Fruit fly (Drosophila melanogaster) whole organism, embryonic: ENCODE data around the gene CG14005.

Experiments
- Abd-B ChIP-seq: fragments of 200-800 bp; sonication (Bioruptor generic); optimal IDR thresholded peaks from 2 replicates; lab custom pipeline; 2018; ENCODE audit warnings: missing biosample characterization, mild to moderate bottlenecking, missing genetic modification characterization, moderate library complexity
- CG10462 ChIP-seq: fragments of 200-800 bp; sonication (Bioruptor generic); optimal IDR thresholded peaks from 2 replicates; lab custom pipeline; 2016; ENCODE audit warnings: missing biosample characterization, missing genetic modification characterization
- CG12071 ChIP-seq: fragments of 200-800 bp; sonication (Bioruptor generic); optimal IDR thresholded peaks from 3 replicates; lab custom pipeline; 2018; ENCODE audit warnings: missing biosample characterization, mild to moderate bottlenecking, missing genetic modification characterization
- CG15601 ChIP-seq: fragments of 200-800 bp; sonication (Bioruptor generic); optimal IDR thresholded peaks from 3 replicates; lab custom pipeline; 2019; ENCODE audit warnings: missing biosample characterization, mild to moderate bottlenecking, missing genetic modification characterization, moderate library complexity
- CG1602 ChIP-seq: fragments of 200-800 bp; sonication (Bioruptor generic); optimal IDR thresholded peaks from 3 replicates; lab custom pipeline; 2016; ENCODE audit warnings: missing biosample characterization, missing genetic modification characterization
- CG1603 ChIP-seq: fragments of 200-800 bp; sonication (Bioruptor generic); optimal IDR thresholded peaks from 2 replicates; lab custom pipeline; 2019; ENCODE audit warnings: missing biosample characterization, mild to moderate bottlenecking, missing genetic modification characterization, moderate library complexity
- CG17385 ChIP-seq: fragments of 200-800 bp; sonication (Bioruptor generic); optimal IDR thresholded peaks from 3 replicates; lab custom pipeline; 2018; ENCODE audit warnings: missing biosample characterization, mild to moderate bottlenecking, missing genetic modification characterization
- CG2889 ChIP-seq: fragments of 200-800 bp; sonication (Bioruptor generic); IDR thresholded peaks from 3 replicates; pipeline ENCODE4 v1.3.6; 2022; ENCODE audit warnings: missing biosample characterization, missing genetic modification characterization
- CG30403 ChIP-seq: fragments of 200-800 bp; sonication (Bioruptor generic); optimal IDR thresholded peaks from 3 replicates; lab custom pipeline; 2016; ENCODE audit warnings: missing biosample characterization, missing genetic modification characterization
- CG31365 ChIP-seq: fragments of 200-800 bp; sonication (Bioruptor generic); optimal IDR thresholded peaks from 2 replicates; lab custom pipeline; 2018; ENCODE audit warnings: missing biosample characterization, mild to moderate bottlenecking, missing genetic modification characterization
- CG3281 ChIP-seq: fragments of 200-800 bp; sonication (Bioruptor generic); optimal IDR thresholded peaks from 3 replicates; lab custom pipeline; 2017; ENCODE audit warnings: missing biosample characterization, mild to moderate bottlenecking, missing genetic modification characterization
- CG33557 ChIP-seq: fragments of 200-800 bp; sonication (Bioruptor generic); optimal IDR thresholded peaks from 2 replicates; lab custom pipeline; 2019; ENCODE audit warnings: missing biosample characterization, mild to moderate bottlenecking, missing genetic modification characterization, moderate library complexity
- CG4820 ChIP-seq: fragments of 200-800 bp; sonication (Bioruptor generic); optimal IDR thresholded peaks from 3 replicates; lab custom pipeline; 2016; ENCODE audit warnings: missing biosample characterization, missing genetic modification characterization
- CG6683 ChIP-seq: fragments of 200-800 bp; sonication (Bioruptor generic); optimal IDR thresholded peaks from 2 replicates; lab custom pipeline; 2017; ENCODE audit warnings: missing biosample characterization, mild to moderate bottlenecking, missing genetic modification characterization, missing genetic modification reagents
- CG6791 ChIP-seq: fragments of 200-800 bp; sonication (Bioruptor generic); IDR thresholded peaks from 3 replicates; pipeline ENCODE4 v1.3.6; 2022; ENCODE audit warnings: missing biosample characterization, missing genetic modification characterization; ENCODE audit not compliant: partially characterized antibody
- CG7786 ChIP-seq: fragments of 200-800 bp; sonication (Bioruptor generic); optimal IDR thresholded peaks from 2 replicates; lab custom pipeline; 2016; ENCODE audit warnings: missing biosample characterization, missing genetic modification characterization
- CG7928 ChIP-seq: fragments of 200-800 bp; sonication (Bioruptor generic); optimal IDR thresholded peaks from 2 replicates; lab custom pipeline; 2017; ENCODE audit warnings: missing biosample characterization, mild to moderate bottlenecking, missing genetic modification characterization
- CG7963 ChIP-seq: fragments of 200-800 bp; sonication (Bioruptor generic); IDR thresholded peaks from 3 replicates; pipeline ENCODE4 v1.3.6; 2022; ENCODE audit warnings: missing biosample characterization, missing genetic modification characterization; ENCODE audit not compliant: partially characterized antibody
- CkIIα-i1 ChIP-seq: fragments of 200-800 bp; sonication (Bioruptor generic); IDR thresholded peaks from 2 replicates; pipeline ENCODE4 v1.3.6; 2022; ENCODE audit warnings: missing biosample characterization, missing genetic modification characterization
- D19B ChIP-seq: fragments of 200-800 bp; sonication (Bioruptor generic); optimal IDR thresholded peaks from 2 replicates; lab custom pipeline; 2017; ENCODE audit warnings: missing biosample characterization, mild to moderate bottlenecking, missing genetic modification characterization
- Dfd ChIP-seq, 2 experiments: fragments of >200 bp; optimal IDR thresholded peaks; 2 replicates each; lab custom pipeline; 2017; ENCODE audit warnings: missing biosample characterization in 2 of 2, missing genetic modification characterization in 2 of 2
- Drgx ChIP-seq: fragments of 200-800 bp; sonication (Bioruptor generic); IDR thresholded peaks from 2 replicates; pipeline ENCODE4 v1.3.6; 2022; ENCODE audit warnings: missing biosample characterization, missing genetic modification characterization
- Eip74EF ChIP-seq, 2 experiments: fragments of 200-800 bp in 1 of 2; fragments of >200 bp in 1 of 2; sonication (Bioruptor generic) in 1 of 2; optimal IDR thresholded peaks; 2 replicates each; lab custom pipeline; 2017 to 2019; ENCODE audit warnings: missing biosample characterization in 2 of 2, missing genetic modification characterization in 2 of 2, mild to moderate bottlenecking in 1 of 2, moderate library complexity in 1 of 2
- Ets65A ChIP-seq: fragments of 200-800 bp; sonication (Bioruptor generic); peaks from one replicate; lab custom pipeline; 2016; ENCODE audit warnings: missing biosample characterization, missing genetic modification characterization
- Kr ChIP-seq: fragments of 200-800 bp; sonication (Bioruptor generic); optimal IDR thresholded peaks from 2 replicates; lab custom pipeline; 2017; ENCODE audit warnings: missing biosample characterization, mild to moderate bottlenecking, missing genetic modification characterization
- Lpt ChIP-seq: fragments of >200 bp; optimal IDR thresholded peaks from 2 replicates; lab custom pipeline; 2018; ENCODE audit warnings: missing biosample characterization, missing genetic modification characterization
- Med ChIP-seq: fragments of 200-800 bp; sonication (Bioruptor generic); peaks from one replicate; lab custom pipeline; 2016; ENCODE audit warnings: missing biosample characterization, missing genetic modification characterization, mild to moderate bottlenecking, inconsistent platforms, moderate library complexity
- Mrtf ChIP-seq: fragments of 200-800 bp; sonication (Bioruptor generic); IDR thresholded peaks from 3 replicates; pipeline ENCODE4 v1.3.6; 2022; ENCODE audit warnings: missing biosample characterization, missing genetic modification characterization
- Xrp1 ChIP-seq: fragments of 200-800 bp; sonication (Bioruptor generic); IDR thresholded peaks from 2 replicates; pipeline ENCODE4 v1.3.6; 2022; ENCODE audit warnings: missing biosample characterization, missing genetic modification characterization
- ato ChIP-seq: fragments of 200-800 bp; sonication (Bioruptor generic); IDR thresholded peaks from 2 replicates; pipeline ENCODE4 v1.3.6; 2022; ENCODE audit warnings: missing biosample characterization, missing genetic modification characterization; ENCODE audit not compliant: partially characterized antibody
- bsh ChIP-seq, 2 experiments: fragments of 200-800 bp; sonication (Bioruptor generic); optimal IDR thresholded peaks; 2 replicates each; lab custom pipeline; 2017 to 2018; ENCODE audit warnings: mild to moderate bottlenecking in 2 of 2, missing biosample characterization in 2 of 2, missing genetic modification characterization in 2 of 2, moderate library complexity in 1 of 2
- cad ChIP-seq: fragments of >200 bp; optimal IDR thresholded peaks from 2 replicates; lab custom pipeline; 2017; ENCODE audit warnings: missing biosample characterization, missing genetic modification characterization
- crp ChIP-seq, 2 experiments: fragments of 200-800 bp; sonication (Bioruptor generic); optimal IDR thresholded peaks; 2 replicates in 1 of 2; 3 replicates in 1 of 2; lab custom pipeline; 2017; ENCODE audit warnings: missing biosample characterization in 2 of 2, missing genetic modification characterization in 2 of 2, mild to moderate bottlenecking in 1 of 2, moderate library complexity in 1 of 2
- cwo ChIP-seq: fragments of 200-800 bp; sonication (Bioruptor generic); optimal IDR thresholded peaks from 3 replicates; lab custom pipeline; 2017; ENCODE audit warnings: missing biosample characterization, missing genetic modification characterization, mild to moderate bottlenecking, moderate library complexity, missing genetic modification reagents
- dati ChIP-seq: fragments of 200-800 bp; sonication (Bioruptor generic); IDR thresholded peaks from 2 replicates; pipeline ENCODE4 v1.3.6; 2022; ENCODE audit warnings: missing biosample characterization, missing genetic modification characterization
- en ChIP-seq: fragments of 200-800 bp; sonication (Bioruptor generic); optimal IDR thresholded peaks from 2 replicates; lab custom pipeline; 2016; ENCODE audit warnings: missing biosample characterization, missing genetic modification characterization
- fd96Cb ChIP-seq: fragments of 200-800 bp; sonication (Bioruptor generic); optimal IDR thresholded peaks from 2 replicates; lab custom pipeline; 2018; ENCODE audit warnings: missing biosample characterization, mild to moderate bottlenecking, missing genetic modification characterization, moderate library complexity
- inv ChIP-seq: fragments of 200-800 bp; sonication (Bioruptor generic); IDR thresholded peaks from 2 replicates; pipeline ENCODE4 v1.3.6; 2022; ENCODE audit warnings: missing biosample characterization, missing genetic modification characterization; ENCODE audit not compliant: partially characterized antibody
- lab ChIP-seq: fragments of 200-800 bp; sonication (Bioruptor generic); optimal IDR thresholded peaks from 3 replicates; lab custom pipeline; 2017; ENCODE audit warnings: missing biosample characterization, missing genetic modification characterization, mild to moderate bottlenecking, moderate library complexity, missing genetic modification reagents
- lilli ChIP-seq: fragments of 200-800 bp; sonication (Bioruptor generic); optimal IDR thresholded peaks from 3 replicates; lab custom pipeline; 2016; ENCODE audit warnings: missing biosample characterization, missing genetic modification characterization
- mld ChIP-seq: fragments of 200-800 bp; sonication (Bioruptor generic); IDR thresholded peaks from 3 replicates; pipeline ENCODE4 v1.3.6; 2022; ENCODE audit warnings: missing biosample characterization, missing genetic modification characterization; ENCODE audit not compliant: partially characterized antibody
- oc ChIP-seq: fragments of 200-800 bp; sonication (Bioruptor generic); optimal IDR thresholded peaks from 2 replicates; lab custom pipeline; 2018; ENCODE audit warnings: missing biosample characterization, mild to moderate bottlenecking, missing genetic modification characterization, moderate library complexity
- peb ChIP-seq: fragments of 200-800 bp; sonication (Bioruptor generic); IDR thresholded peaks from 2 replicates; pipeline ENCODE4 v1.3.6; 2022; ENCODE audit warnings: missing biosample characterization, missing genetic modification characterization
- prd ChIP-seq, 3 experiments: fragments of >200 bp in 2 of 3; fragments of 200-800 bp in 1 of 3; sonication (Bioruptor generic) in 1 of 3; optimal IDR thresholded peaks in 2 of 3; IDR thresholded peaks in 1 of 3; 2 replicates in 2 of 3; 3 replicates in 1 of 3; pipeline versions ENCODE4 v1.3.6 to Lab custom; 2017 to 2022; ENCODE audit warnings: missing biosample characterization in 1 of 3, missing genetic modification characterization in 1 of 3
- row ChIP-seq: fragments of 200-800 bp; sonication (Bioruptor generic); IDR thresholded peaks from 3 replicates; pipeline ENCODE4 v1.3.6; 2022; ENCODE audit warnings: missing biosample characterization, missing genetic modification characterization
- sens ChIP-seq: fragments of 200-800 bp; sonication (Bioruptor generic); peaks from one replicate; lab custom pipeline; 2016; ENCODE audit warnings: missing biosample characterization, missing genetic modification characterization
- so ChIP-seq: fragments of 200-800 bp; sonication (Bioruptor generic); IDR thresholded peaks from 3 replicates; pipeline ENCODE4 v1.3.6; 2022; ENCODE audit warnings: missing biosample characterization, missing genetic modification characterization
- vvl ChIP-seq: fragments of 200-800 bp; sonication (Bioruptor generic); IDR thresholded peaks from 2 replicates; pipeline ENCODE4 v1.3.6; 2022; ENCODE audit warnings: missing biosample characterization, missing genetic modification characterization
- wek ChIP-seq: fragments of 200-800 bp; sonication (Bioruptor generic); optimal IDR thresholded peaks from 3 replicates; lab custom pipeline; 2018; ENCODE audit warnings: missing biosample characterization, mild to moderate bottlenecking, missing genetic modification characterization, moderate library complexity

Gene CG14005

dm6 chr2L:5778157-5778556, 23.6 kb downstream of the CG14005 start (continued):
- TF ChIP-seq CG1603 (peak; percentile 16), lilli (GFP tag; lab: Kevin White, UChicago) (peak; percentile 6), CG1602 (GFP tag; lab: Kevin White, UChicago) (no peak), CG4820 (no peak), CG7963 (GFP tag; lab: Robert Waterston, UW) (peak; percentile 45; the same call in 1 of the 3 replicates), sens (GFP tag; lab: Kevin White, UChicago) (peak; percentile 64), en (no peak), CG2889 (GFP tag; lab: Robert Waterston, UW) (no peak), cwo (GFP tag; lab: Kevin White, UChicago) (peak; percentile 3), CG6791 (GFP tag; lab: Robert Waterston, UW) (peak; percentile 72), wek (GFP tag; lab: Kevin White, UChicago) (no peak), Kr (GFP tag; lab: Kevin White, UChicago) (no peak), vvl (GFP tag; lab: Robert Waterston, UW) (0 out of 2 replicates have a peak, but pooled peaks have one; percentile 11), Drgx (GFP tag; lab: Robert Waterston, UW) (0 out of 2 replicates have a peak, but pooled peaks have one; percentile 24), Med (GFP tag; lab: Kevin White, UChicago) (peak; percentile 78), Lpt (GFP tag; lab: Kevin White, UChicago) (no peak), bsh (GFP tag; optimal IDR thresholded peaks at IDR 0.05; lab: Kevin White, UChicago) (no peak), Eip74EF (GFP tag; optimal IDR thresholded peaks at IDR 0.05; lab: Kevin White, UChicago) (no peak), D19B (GFP tag; lab: Kevin White, UChicago) (peak; percentile 89), peb (GFP tag; lab: Robert Waterston, UW) (no peak), Xrp1 (GFP tag; lab: Robert Waterston, UW) (peak; percentile 41; the same call in 1 of the 2 replicates), CkIIα-i1 (no peak), CG12071 (peak; percentile 20), prd (optimal IDR thresholded peaks at IDR 0.05; lab: Kevin White, UChicago) (no peak), prd (GFP tag; IDR thresholded peaks at IDR 0.05; lab: Robert Waterston, UW) (peak; percentile 50; the same call in 2 of the 3 replicates), CG17385 (GFP tag; lab: Kevin White, UChicago) (peak; percentile 39), so (GFP tag; lab: Robert Waterston, UW) (no peak), CG6683 (GFP tag; lab: Kevin White, UChicago) (no peak), CG31365 (tag; lab: Kevin White, UChicago) (no peak), oc (no peak), Mrtf (GFP tag; lab: Robert Waterston, UW) (no peak), CG33557 (no peak), CG10462 (GFP tag; lab: Kevin White, UChicago) (no peak), CG7928 (GFP tag; lab: Kevin White, UChicago) (no peak), ato (GFP tag; lab: Robert Waterston, UW) (0 out of 2 replicates have a peak, but pooled peaks have one; percentile 39), row (peak; percentile 63; the same call in 2 of the 3 replicates), mld (GFP tag; lab: Robert Waterston, UW) (peak; percentile 49; the same call in 2 of the 3 replicates), CG30403 (GFP tag; lab: Kevin White, UChicago) (no peak), CG7786 (peak; percentile 5), lab (peak; percentile 63), Ets65A (GFP tag; lab: Kevin White, UChicago) (no peak), CG15601 (no peak), Abd-B (no peak), crp (GFP tag; optimal IDR thresholded peaks at IDR 0.05; lab: Kevin White, UChicago) (no peak), inv (GFP tag; lab: Robert Waterston, UW) (peak; percentile 33; the same call in 1 of the 2 replicates), CG3281 (peak; percentile 5), cad (GFP tag; lab: Kevin White, UChicago) (no peak), dati (no peak), Dfd (GFP tag; optimal IDR thresholded peaks at IDR 0.05; lab: Kevin White, UChicago) (no peak), fd96Cb (tag; lab: Kevin White, UChicago) (no peak)
